Worm (Caenorhabditis elegans) whole organism, L3 larva: ENCODE measurements around the gene ZK418.7.

Source experiments
- elt-3 ChIP-seq, 3 experiments: fragments of 150-350 bp in 1 of 3; sonication (generic microtip) in 2 of 3; optimal IDR thresholded peaks; 2 replicates in 2 of 3; 4 replicates in 1 of 3; lab custom pipeline; 2014 to 2017; ENCODE audit warnings: missing biosample characterization in 3 of 3, missing genetic modification characterization in 3 of 3
- mdl-1 ChIP-seq: fragments of 150-350 bp; optimal IDR thresholded peaks from 2 replicates; lab custom pipeline; 2014; ENCODE audit warnings: missing biosample characterization, missing genetic modification characterization
- nhr-11 ChIP-seq: fragments of 150-350 bp; optimal IDR thresholded peaks from 2 replicates; lab custom pipeline; 2014; ENCODE audit warnings: missing biosample characterization, missing genetic modification characterization
- nhr-237 ChIP-seq: fragments of 150-350 bp; optimal IDR thresholded peaks from 2 replicates; lab custom pipeline; 2014; ENCODE audit warnings: missing biosample characterization, missing genetic modification characterization
- ztf-4 ChIP-seq: fragments of 150-350 bp; optimal IDR thresholded peaks from 2 replicates; lab custom pipeline; 2014; ENCODE audit warnings: missing biosample characterization, missing genetic modification characterization

- no peak for TF ChIP-seq elt-3 (tag; optimal IDR thresholded peaks at IDR 0.05; lab: Kevin White, UChicago)
- no peak for TF ChIP-seq mdl-1 (tag; lab: Kevin White, UChicago)
- no peak for TF ChIP-seq nhr-237
- TF ChIP-seq ztf-4 (tag; lab: Kevin White, UChicago), result no peak
- TF ChIP-seq nhr-11 (tag; lab: Kevin White, UChicago), result no peak
These were observed 17.5 kb downstream of the ZK418.7 start for ce11 chrIII:7063061-7063460.
